Fruit fly (Drosophila melanogaster) whole organism, embryonic: ENCODE measurements around the gene Adh.

Source experiments
- CG10543 ChIP-seq: fragments of 200-800 bp; sonication (Bioruptor generic); optimal IDR thresholded peaks from 3 replicates; lab custom pipeline; 2017; ENCODE audit warnings: missing biosample characterization, mild to moderate bottlenecking, missing genetic modification characterization, moderate library complexity
- CG11093 ChIP-seq: fragments of 200-800 bp; sonication (Bioruptor generic); IDR thresholded peaks from 3 replicates; pipeline ENCODE4 v1.3.6; 2022; ENCODE audit warnings: missing biosample characterization, missing genetic modification characterization
- CG14860 ChIP-seq: fragments of 200-800 bp; sonication (Bioruptor generic); IDR thresholded peaks from 3 replicates; pipeline ENCODE4 v1.3.6; 2022; ENCODE audit warnings: missing biosample characterization, missing genetic modification characterization; ENCODE audit not compliant: partially characterized antibody
- CG1792 ChIP-seq: fragments of 200-800 bp; sonication (Bioruptor generic); optimal IDR thresholded peaks from 2 replicates; lab custom pipeline; 2016; ENCODE audit warnings: missing biosample characterization, missing genetic modification characterization
- CG2712 ChIP-seq: fragments of 200-800 bp; optimal IDR thresholded peaks from 3 replicates; lab custom pipeline; 2019; ENCODE audit warnings: missing biosample characterization, mild to moderate bottlenecking, missing genetic modification characterization, moderate library complexity
- CG30431 ChIP-seq: fragments of 200-800 bp; sonication (Bioruptor generic); optimal IDR thresholded peaks from 2 replicates; lab custom pipeline; 2017; ENCODE audit warnings: missing biosample characterization, missing genetic modification characterization
- CG3726 ChIP-seq: fragments of 200-800 bp; sonication (Bioruptor generic); IDR thresholded peaks from 3 replicates; pipeline ENCODE4, ENCODE4 v1.3.6; 2022; ENCODE audit warnings: missing biosample characterization, missing genetic modification characterization
- CG6654 ChIP-seq: fragments of 200-800 bp; sonication (Bioruptor generic); optimal IDR thresholded peaks from 2 replicates; lab custom pipeline; 2017; ENCODE audit warnings: missing biosample characterization, mild to moderate bottlenecking, missing genetic modification characterization
- CG8924 ChIP-seq: fragments of 200-800 bp; optimal IDR thresholded peaks from 3 replicates; lab custom pipeline; 2019; ENCODE audit warnings: missing biosample characterization, mild to moderate bottlenecking, missing genetic modification characterization, moderate library complexity
- CG9727 ChIP-seq: fragments of 200-800 bp; sonication (Bioruptor generic); optimal IDR thresholded peaks from 3 replicates; lab custom pipeline; 2017; ENCODE audit warnings: missing biosample characterization, mild to moderate bottlenecking, missing genetic modification characterization
- CkIIα-i1 ChIP-seq: fragments of 200-800 bp; sonication (Bioruptor generic); IDR thresholded peaks from 2 replicates; pipeline ENCODE4 v1.3.6; 2022; ENCODE audit warnings: missing biosample characterization, missing genetic modification characterization
- Dip2 ChIP-seq: fragments of 200-800 bp; sonication (Bioruptor generic); IDR thresholded peaks from 2 replicates; pipeline ENCODE4 v1.3.6; 2022; ENCODE audit warnings: missing biosample characterization, missing genetic modification characterization
- Drgx ChIP-seq: fragments of 200-800 bp; sonication (Bioruptor generic); IDR thresholded peaks from 2 replicates; pipeline ENCODE4 v1.3.6; 2022; ENCODE audit warnings: missing biosample characterization, missing genetic modification characterization
- E2f1 ChIP-seq: fragments of 200-800 bp; sonication (Bioruptor generic); IDR thresholded peaks from 2 replicates; pipeline ENCODE4 v1.3.6; 2022; ENCODE audit warnings: missing biosample characterization, missing genetic modification characterization
- Hr78 ChIP-seq, 2 experiments: fragments of 200-800 bp in 1 of 2; fragments of >200 bp in 1 of 2; sonication (Bioruptor generic) in 1 of 2; optimal IDR thresholded peaks; 2 replicates each; lab custom pipeline; 2017 to 2019; ENCODE audit warnings: missing biosample characterization in 2 of 2, missing genetic modification characterization in 2 of 2, mild to moderate bottlenecking in 1 of 2, moderate library complexity in 1 of 2
- Med ChIP-seq: fragments of 200-800 bp; sonication (Bioruptor generic); peaks from one replicate; lab custom pipeline; 2016; ENCODE audit warnings: missing biosample characterization, missing genetic modification characterization, mild to moderate bottlenecking, inconsistent platforms, moderate library complexity
- Mrtf ChIP-seq: fragments of 200-800 bp; sonication (Bioruptor generic); IDR thresholded peaks from 3 replicates; pipeline ENCODE4 v1.3.6; 2022; ENCODE audit warnings: missing biosample characterization, missing genetic modification characterization
- Myb ChIP-seq: fragments of 200-800 bp; sonication (Bioruptor generic); optimal IDR thresholded peaks from 2 replicates; lab custom pipeline; 2016; ENCODE audit warnings: missing biosample characterization, missing genetic modification characterization
- Oli ChIP-seq: fragments of 200-800 bp; sonication (Bioruptor generic); optimal IDR thresholded peaks from 2 replicates; lab custom pipeline; 2018; ENCODE audit warnings: missing biosample characterization, mild to moderate bottlenecking, missing genetic modification characterization, moderate library complexity
- Pdp1 ChIP-seq, 2 experiments: fragments of 200-800 bp; sonication (Bioruptor generic); optimal IDR thresholded peaks; 3 replicates each; lab custom pipeline; 2016; ENCODE audit warnings: missing biosample characterization in 2 of 2, missing genetic modification characterization in 2 of 2, mild to moderate bottlenecking in 1 of 2, moderate library complexity in 1 of 2
- Six4 ChIP-seq: fragments of 200-800 bp; sonication (Bioruptor generic); optimal IDR thresholded peaks from 2 replicates; lab custom pipeline; 2016; ENCODE audit warnings: missing biosample characterization, missing genetic modification characterization
- Sry-δ ChIP-seq: fragments of 200-800 bp; sonication (Bioruptor generic); optimal IDR thresholded peaks from 2 replicates; lab custom pipeline; 2016; ENCODE audit warnings: missing biosample characterization, missing genetic modification characterization
- danr ChIP-seq: fragments of 200-800 bp; sonication (Bioruptor generic); IDR thresholded peaks from 2 replicates; pipeline ENCODE4 v1.3.6; 2022; ENCODE audit warnings: missing biosample characterization, missing genetic modification characterization
- gsb-n ChIP-seq: fragments of 200-800 bp; sonication (Bioruptor generic); optimal IDR thresholded peaks from 3 replicates; lab custom pipeline; 2018; ENCODE audit warnings: missing biosample characterization, mild to moderate bottlenecking, missing genetic modification characterization
- hkb ChIP-seq, 2 experiments: fragments of 200-800 bp in 1 of 2; fragments of >200 bp in 1 of 2; sonication (Bioruptor generic) in 1 of 2; IDR thresholded peaks in 1 of 2; optimal IDR thresholded peaks in 1 of 2; 2 replicates each; pipeline versions ENCODE4 v1.3.6 to Lab custom; 2017 to 2022; ENCODE audit warnings: missing biosample characterization in 1 of 2, missing genetic modification characterization in 1 of 2
- kni ChIP-seq: fragments of 200-800 bp; sonication (Bioruptor generic); optimal IDR thresholded peaks from 3 replicates; lab custom pipeline; 2017; ENCODE audit warnings: mild to moderate bottlenecking, missing biosample characterization, missing genetic modification reagents, missing genetic modification characterization
- knrl ChIP-seq: fragments of 200-800 bp; sonication (Bioruptor generic); IDR thresholded peaks from 3 replicates; pipeline ENCODE4 v1.3.6; 2022; ENCODE audit warnings: missing biosample characterization, missing genetic modification characterization; ENCODE audit not compliant: partially characterized antibody
- nom ChIP-seq: fragments of 200-800 bp; sonication (Bioruptor generic); optimal IDR thresholded peaks from 2 replicates; lab custom pipeline; 2017; ENCODE audit warnings: missing biosample characterization, missing genetic modification characterization, mild to moderate bottlenecking, moderate library complexity, missing genetic modification reagents
- ranshi ChIP-seq: fragments of 200-800 bp; sonication (Bioruptor generic); IDR thresholded peaks from 2 replicates; pipeline ENCODE4 v1.3.6; 2022; ENCODE audit warnings: missing biosample characterization, missing genetic modification characterization
- sens ChIP-seq: fragments of 200-800 bp; sonication (Bioruptor generic); peaks from one replicate; lab custom pipeline; 2016; ENCODE audit warnings: missing biosample characterization, missing genetic modification characterization
- wek ChIP-seq: fragments of 200-800 bp; sonication (Bioruptor generic); optimal IDR thresholded peaks from 3 replicates; lab custom pipeline; 2018; ENCODE audit warnings: missing biosample characterization, mild to moderate bottlenecking, missing genetic modification characterization, moderate library complexity

The Adh gene

DNA sequence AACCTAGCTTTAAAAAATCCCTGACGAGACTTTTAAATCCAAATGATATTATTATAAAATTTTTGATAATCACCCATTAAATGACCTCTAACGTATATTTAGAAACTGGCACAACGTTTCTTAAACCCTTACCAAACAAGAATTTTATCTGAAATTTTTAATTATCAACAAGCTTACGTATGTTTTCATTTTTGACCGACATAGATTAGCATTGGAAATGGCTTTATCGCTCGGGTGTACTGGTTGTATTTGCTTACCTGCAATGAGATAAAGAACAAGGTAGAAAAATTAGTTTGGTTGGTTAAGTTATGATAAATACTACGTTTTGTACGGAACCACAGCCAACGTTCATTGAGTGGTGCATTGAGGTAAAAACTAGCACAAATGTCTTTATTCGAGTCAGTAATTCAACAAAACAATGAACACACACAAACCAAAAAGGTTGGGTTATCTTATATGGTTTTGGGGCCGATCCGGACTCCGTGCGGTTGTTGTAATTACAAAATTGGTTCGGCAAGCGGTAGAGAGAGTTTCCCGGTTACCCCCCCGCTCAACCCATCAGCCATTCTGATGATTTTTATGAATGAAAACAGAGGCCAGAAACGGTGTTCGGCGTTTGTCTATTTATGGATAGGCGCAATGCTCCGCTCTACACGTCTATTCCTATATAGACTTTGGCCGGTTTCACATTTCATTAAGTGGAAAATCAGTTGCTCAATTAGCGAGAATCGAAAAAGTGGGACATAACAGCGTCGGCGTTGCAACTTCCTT, 40.9 kb downstream of the Adh start (continued):
- TF ChIP-seq knrl (no peak), kni (GFP tag; lab: Kevin White, UChicago) (peak; percentile 62), Sry-δ (GFP tag; lab: Kevin White, UChicago) (no peak), Pdp1 (GFP tag; optimal IDR thresholded peaks at IDR 0.05; lab: Kevin White, UChicago) (peak in 1 of 2 experiments; percentile 10), hkb (optimal IDR thresholded peaks at IDR 0.05; lab: Kevin White, UChicago) (no peak), hkb (GFP tag; IDR thresholded peaks at IDR 0.05; lab: Robert Waterston, UW) (0 out of 2 replicates have a peak, but pooled peaks have one; percentile 11), Six4 (GFP tag; lab: Kevin White, UChicago) (no peak), CG10543 (GFP tag; lab: Kevin White, UChicago) (peak; percentile 27), Hr78 (GFP tag; optimal IDR thresholded peaks at IDR 0.05; lab: Kevin White, UChicago) (peak in 1 of 2 experiments; percentile 10)

DNA sequence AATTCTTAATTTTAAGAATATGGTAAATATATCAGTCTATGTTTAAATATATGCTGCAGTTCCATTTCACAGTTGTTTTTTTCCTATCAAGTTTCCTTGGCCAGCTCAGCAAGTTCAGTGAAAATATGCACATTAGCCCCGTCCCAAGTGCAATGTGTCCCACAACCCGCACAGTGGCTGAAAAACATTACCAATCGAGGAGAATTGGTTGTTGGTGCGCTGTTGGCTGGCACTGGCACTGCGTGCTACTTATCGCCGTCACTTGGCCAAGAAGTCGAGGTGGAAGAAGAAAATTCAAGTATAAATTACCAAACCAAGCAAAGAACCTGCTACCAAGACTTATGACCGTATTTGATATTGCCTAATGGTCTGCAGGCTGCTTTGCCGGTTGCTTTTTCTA, 43.5 kb downstream of the Adh start:
- TF ChIP-seq E2f1 (GFP tag; lab: Robert Waterston, UW) (no peak), Med (GFP tag; lab: Kevin White, UChicago) (peak; percentile 54)

DNA sequence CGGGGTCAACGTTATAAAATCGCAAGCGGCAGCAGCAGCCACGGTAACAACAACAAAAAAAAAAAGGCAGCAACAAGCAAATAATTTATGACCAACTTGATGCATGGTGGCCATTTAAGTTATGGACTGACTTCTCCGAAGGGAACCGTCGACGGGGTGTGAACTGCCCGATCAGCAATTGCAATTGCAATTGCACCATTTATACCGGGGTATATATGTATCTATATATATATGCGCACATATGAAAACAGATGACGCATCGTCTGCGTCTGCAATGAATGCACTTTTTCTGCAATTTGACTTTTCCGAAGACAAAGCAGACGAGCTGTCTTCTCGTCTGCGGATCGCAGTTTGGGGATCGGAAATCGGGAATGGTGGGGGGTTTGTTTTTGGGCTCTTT, 47.8 kb downstream of the Adh start:
- TF ChIP-seq Mrtf (GFP tag; lab: Robert Waterston, UW) (no peak), CG11093 (GFP tag; lab: Robert Waterston, UW) (no peak), Myb (GFP tag; lab: Kevin White, UChicago) (no peak), CG2712 (tag; lab: Kevin White, UChicago) (no peak), CkIIα-i1 (GFP tag; lab: Robert Waterston, UW) (no peak), Dip2 (GFP tag; lab: Robert Waterston, UW) (no peak), danr (GFP tag; lab: Robert Waterston, UW) (no peak), Drgx (GFP tag; lab: Robert Waterston, UW) (no peak), nom (GFP tag; lab: Kevin White, UChicago) (no peak), gsb-n (tag; lab: Kevin White, UChicago) (no peak), CG30431 (GFP tag; lab: Kevin White, UChicago) (no peak), CG6654 (GFP tag; lab: Kevin White, UChicago) (no peak), CG1792 (GFP tag; lab: Kevin White, UChicago) (no peak), CG9727 (GFP tag; lab: Kevin White, UChicago) (no peak)

DNA sequence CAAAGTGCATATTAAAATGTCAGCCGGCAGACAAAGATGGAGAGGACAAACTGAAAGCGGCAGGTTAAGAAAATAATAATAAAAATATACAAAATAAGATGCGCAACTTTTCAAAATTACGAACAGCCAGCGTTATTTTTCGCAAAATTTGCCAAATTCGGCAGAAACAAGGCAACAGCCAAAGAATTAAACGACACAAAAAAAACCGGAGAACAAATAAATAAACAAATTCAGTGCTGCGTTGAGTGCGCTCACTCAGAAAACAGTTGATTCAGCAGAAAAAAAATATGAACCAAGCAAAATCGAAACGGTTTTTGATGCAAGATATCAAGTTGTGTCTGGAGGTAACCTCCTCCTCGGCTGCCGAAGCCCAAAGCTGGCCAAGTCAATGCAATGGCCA, 49.0 kb downstream of the Adh start:
- TF ChIP-seq CG9727 (GFP tag; lab: Kevin White, UChicago) (no peak), CG8924 (no peak), CG14860 (0 out of 3 replicates have a peak, but pooled peaks have one; percentile 28), ranshi (GFP tag; lab: Robert Waterston, UW) (no peak)

DNA sequence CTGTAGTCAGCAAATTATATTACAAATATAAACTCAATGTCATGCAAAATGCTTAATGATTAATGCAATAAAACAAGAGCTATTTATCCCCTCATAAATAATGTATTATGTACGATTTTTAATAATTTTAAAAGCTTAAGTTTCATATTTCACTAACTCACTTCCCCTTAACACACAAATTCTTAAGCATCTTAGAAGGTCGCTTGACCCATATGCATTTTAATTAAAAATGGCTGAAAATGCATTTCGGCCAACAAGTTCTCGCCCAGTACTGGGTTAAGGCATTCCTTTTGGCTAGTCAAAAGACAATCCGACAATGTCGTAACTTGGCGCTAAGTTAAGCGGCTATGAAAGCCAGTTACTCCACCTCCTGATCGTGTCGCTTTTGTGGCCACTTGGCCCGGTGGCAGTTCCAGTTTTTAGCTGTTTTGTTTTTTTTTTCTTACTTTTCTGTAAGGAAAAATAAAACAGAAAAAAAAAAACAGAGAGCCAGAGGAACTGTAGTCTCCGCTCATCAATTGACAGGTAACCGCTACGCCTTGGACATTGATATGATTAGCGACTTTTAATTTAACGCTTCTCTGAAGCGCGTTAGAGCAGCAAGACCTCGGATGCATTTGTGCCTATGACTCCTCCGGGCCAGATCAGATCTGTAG, 49.7 kb downstream of the Adh start:
- TF ChIP-seq Oli (tag; lab: Kevin White, UChicago) (no peak), Drgx (GFP tag; lab: Robert Waterston, UW) (peak; percentile 13; the same call in 1 of the 2 replicates), nom (GFP tag; lab: Kevin White, UChicago) (peak; percentile 81), sens (no peak), CG3726 (GFP tag; lab: Robert Waterston, UW) (no peak), wek (no peak)
